Worm (Caenorhabditis elegans): ENCODE measurements around the gene ttll-15.

- TF ChIP-seq elt-4 (tag; optimal IDR thresholded peaks at IDR 0.05) (no peak), ceh-9 (tag; optimal IDR thresholded peaks at IDR 0.05) (no peak), pqm-1 (tag; optimal IDR thresholded peaks at IDR 0.05) (no peak), T23F11.4 (GFP tag; optimal IDR thresholded peaks at IDR 0.05) (no peak), nhr-11 (tag; optimal IDR thresholded peaks at IDR 0.05) (no peak), elt-2 (tag; optimal IDR thresholded peaks at IDR 0.05) (no peak), tbx-7 (tag; optimal IDR thresholded peaks at IDR 0.05) (no peak), ama-1 (optimal IDR thresholded peaks at IDR 0.05) (no peak), sdc-2 (tag; optimal IDR thresholded peaks at IDR 0.05) (no peak), unc-42 (tag; optimal IDR thresholded peaks at IDR 0.05) (no peak), tbx-2 (tag; optimal IDR thresholded peaks at IDR 0.05) (no peak), fkh-10 (GFP tag; optimal IDR thresholded peaks at IDR 0.05) (no peak), dve-1 (tag; optimal IDR thresholded peaks at IDR 0.05) (no peak)
These were observed 44.5 kb downstream of the ttll-15 start, which contains the start of gene F15H10.8 for ce11 chrV:10402804-10403203.
